Fruit fly (Drosophila melanogaster) S2 (cell line): ENCODE results near the gene CG11700.

Experiments
- CG8478 ChIP-seq: fragments of >200 bp; optimal IDR thresholded peaks from 2 replicates; lab custom pipeline; 2018
- CTCF ChIP-seq, 2 experiments: fragments of >200 bp; optimal IDR thresholded peaks; 2 replicates each; lab custom pipeline; 2018

Gene CG11700

dm6 chrX:6287842-6288241 lies 4.5 kb upstream of the CG11700 start, which contains the start of the genes Top3beta and wuho:
TSS of gene Top3beta (minus strand) at chrX:6287990.
TSS of gene wuho (plus strand) at chrX:6288100.
- no peak for TF ChIP-seq CG8478 (lab: Kevin White, UChicago)
- peak; percentile 46 to 48 for TF ChIP-seq CTCF (optimal IDR thresholded peaks at IDR 0.05; lab: Kevin White, UChicago)

- TF ChIP-seq CTCF (optimal IDR thresholded peaks at IDR 0.05; lab: Kevin White, UChicago) (no peak), CG8478 (lab: Kevin White, UChicago) (no peak)
These were observed 3.7 kb downstream of the CG11700 start, which contains the start of gene Ubi-p5E for dm6 chrX:6279629-6280073. TSS of gene Ubi-p5E (minus strand) at chrX:6279647.

- no peak for TF ChIP-seq CG8478 (lab: Kevin White, UChicago)
- TF ChIP-seq CTCF (optimal IDR thresholded peaks at IDR 0.05; lab: Kevin White, UChicago), result no peak
These were observed 4.3 kb downstream of the CG11700 start for dm6 chrX:6278879-6279628.

dm6 chrX:6276590-6276989 lies 6.8 kb downstream of the CG11700 start, which contains the start of gene CG3566:
TSS of gene CG3566 (minus strand) at chrX:6276724.
- TF ChIP-seq CTCF (optimal IDR thresholded peaks at IDR 0.05; lab: Kevin White, UChicago) (no peak), CG8478 (lab: Kevin White, UChicago) (no peak)

- TF ChIP-seq CG8478 (lab: Kevin White, UChicago) (no peak), CTCF (optimal IDR thresholded peaks at IDR 0.05; lab: Kevin White, UChicago) (no peak)
These were observed 15.4 kb downstream of the CG11700 start, which contains the start of gene Spt6 for dm6 chrX:6267745-6268582. TSS of gene Spt6 (plus strand) at chrX:6267797.

- TF ChIP-seq CG8478 (lab: Kevin White, UChicago), result no peak
- TF ChIP-seq CTCF (optimal IDR thresholded peaks at IDR 0.05; lab: Kevin White, UChicago), result no peak
These were observed 16.1 kb downstream of the CG11700 start, which contains the start of gene schlank for dm6 chrX:6267187-6267711. TSS of gene schlank (minus strand) at chrX:6267228.

dm6 chrX:6266092-6266491 lies 17.3 kb downstream of the CG11700 start:
- TF ChIP-seq CTCF (optimal IDR thresholded peaks at IDR 0.05; lab: Kevin White, UChicago) (no peak), CG8478 (lab: Kevin White, UChicago) (no peak)

dm6 chrX:6265456-6265877 lies 17.9 kb downstream of the CG11700 start:
- TF ChIP-seq CG8478 (lab: Kevin White, UChicago), result no peak
- no peak for TF ChIP-seq CTCF (optimal IDR thresholded peaks at IDR 0.05; lab: Kevin White, UChicago)

- TF ChIP-seq CTCF (optimal IDR thresholded peaks at IDR 0.05; lab: Kevin White, UChicago), result no peak
- TF ChIP-seq CG8478 (lab: Kevin White, UChicago), result no peak
These were observed 18.9 kb downstream of the CG11700 start for dm6 chrX:6264456-6264855.

dm6 chrX:6263614-6264130 lies 19.7 kb downstream of the CG11700 start:
- TF ChIP-seq CTCF (optimal IDR thresholded peaks at IDR 0.05; lab: Kevin White, UChicago) (no peak), CG8478 (lab: Kevin White, UChicago) (no peak)

dm6 chrX:6260900-6261299 lies 22.5 kb downstream of the CG11700 start, which contains the start of gene Josd:
TSS of gene Josd (plus strand) at chrX:6261169.
- TF ChIP-seq CG8478 (lab: Kevin White, UChicago), result no peak
- no peak for TF ChIP-seq CTCF (optimal IDR thresholded peaks at IDR 0.05; lab: Kevin White, UChicago)

dm6 chrX:6259696-6260095 lies 23.7 kb downstream of the CG11700 start:
- TF ChIP-seq CG8478 (lab: Kevin White, UChicago) (no peak), CTCF (optimal IDR thresholded peaks at IDR 0.05; lab: Kevin White, UChicago) (no peak)

dm6 chrX:6255414-6255915 lies 27.9 kb downstream of the CG11700 start, which contains the start of the genes Rbcn-3A and Spx:
TSS of gene Rbcn-3A (minus strand) at chrX:6255487.
TSS of gene Spx (plus strand) at chrX:6255822.
- TF ChIP-seq CG8478 (lab: Kevin White, UChicago), result no peak
- no peak for TF ChIP-seq CTCF (optimal IDR thresholded peaks at IDR 0.05; lab: Kevin White, UChicago)
